Fruit fly (Drosophila melanogaster): ENCODE data around the gene CG4615.

The CG4615 gene

DNA sequence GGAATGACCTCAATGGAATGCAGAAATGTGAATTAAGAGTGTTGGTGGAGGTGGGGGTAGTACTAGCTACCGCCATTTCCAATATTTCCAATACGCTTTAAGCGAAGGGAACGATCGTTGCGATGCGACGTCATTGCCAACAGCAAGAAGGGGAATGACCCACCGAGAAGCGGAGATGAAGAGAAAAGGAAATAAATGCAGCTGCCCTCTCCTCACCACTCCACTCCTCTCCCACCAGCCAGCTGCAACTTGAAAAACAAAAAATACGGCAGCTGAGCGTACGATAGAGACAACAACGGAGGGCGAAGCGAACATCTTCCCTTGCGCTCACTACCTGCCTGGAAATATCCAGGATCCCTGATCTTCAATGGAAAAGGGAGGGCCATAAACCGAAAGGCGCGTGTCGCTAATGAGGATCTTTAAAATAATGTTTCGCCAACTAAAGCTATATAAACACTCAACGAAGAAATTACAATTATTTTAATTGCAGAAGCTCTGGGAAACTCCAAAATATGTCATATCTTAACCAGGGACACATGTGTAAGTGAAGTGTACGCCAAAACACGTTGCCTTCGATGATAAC lies 6.1 kb downstream of the CG4615 start:
- TF ChIP-seq cnc (optimal IDR thresholded peaks at IDR 0.05) (no peak), ovo (GFP tag; optimal IDR thresholded peaks at IDR 0.05) (no peak), tj (GFP tag; optimal IDR thresholded peaks at IDR 0.05) (no peak), CG7101 (tag; optimal IDR thresholded peaks at IDR 0.05) (no peak), pad (GFP tag; optimal IDR thresholded peaks at IDR 0.05) (no peak), CG7045 (GFP tag; optimal IDR thresholded peaks at IDR 0.05) (no peak), CG33017 (tag; optimal IDR thresholded peaks at IDR 0.05) (no peak)

DNA sequence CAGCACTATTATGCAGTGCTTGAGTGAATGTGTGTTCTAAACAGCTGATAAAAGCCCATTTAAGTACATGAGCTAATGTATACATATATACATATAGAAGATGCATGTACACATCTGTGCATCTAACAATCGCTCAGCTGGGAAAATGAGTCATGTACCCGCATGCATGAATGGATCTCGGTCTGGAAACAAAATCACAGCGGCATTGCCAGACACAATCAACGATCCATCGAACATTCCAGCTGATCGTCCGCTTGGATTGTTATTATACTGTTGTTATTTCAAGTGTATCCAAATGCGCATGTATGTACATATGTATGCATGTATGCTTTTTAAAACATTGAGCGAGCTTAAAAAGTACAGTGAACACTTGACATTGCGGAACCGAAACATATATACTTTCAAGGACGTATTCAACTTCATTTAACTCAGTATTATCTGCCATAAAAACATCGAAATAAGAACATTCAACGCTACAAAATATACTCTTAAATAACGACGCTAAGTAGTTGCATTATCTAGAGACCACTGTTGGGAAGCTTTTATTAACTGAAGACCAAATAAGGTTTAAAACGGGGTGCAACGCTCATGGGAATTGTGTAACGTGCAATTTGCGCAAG lies 6.7 kb downstream of the CG4615 start:
- TF ChIP-seq tj (GFP tag; optimal IDR thresholded peaks at IDR 0.05) (peak; percentile 63), pad (GFP tag; optimal IDR thresholded peaks at IDR 0.05) (peak; percentile 79), CG1620 (GFP tag; optimal IDR thresholded peaks at IDR 0.05) (peak; percentile 93), CG12768 (GFP tag; optimal IDR thresholded peaks at IDR 0.05) (peak; percentile 85), CG33017 (tag; optimal IDR thresholded peaks at IDR 0.05) (peak; percentile 93), CG7045 (GFP tag; optimal IDR thresholded peaks at IDR 0.05) (peak; percentile 83), CG5204 (GFP tag; optimal IDR thresholded peaks at IDR 0.05) (peak; percentile 83), Mnt (GFP tag; optimal IDR thresholded peaks at IDR 0.05) (peak; percentile 52), toe (GFP tag; optimal IDR thresholded peaks at IDR 0.05) (peak; percentile 75), Crg-1 (GFP tag; optimal IDR thresholded peaks at IDR 0.05) (peak; percentile 80), CG14711 (tag; optimal IDR thresholded peaks at IDR 0.05) (peak; percentile 87), Hr96 (GFP tag; optimal IDR thresholded peaks at IDR 0.05) (no peak), CG7101 (tag; optimal IDR thresholded peaks at IDR 0.05) (peak; percentile 90), cnc (optimal IDR thresholded peaks at IDR 0.05) (no peak), CG11617 (GFP tag; optimal IDR thresholded peaks at IDR 0.05) (peak; percentile 70), kay (GFP tag; ENCODE audit: borderline replicate concordance) (peak; percentile 92), cic (GFP tag; optimal IDR thresholded peaks at IDR 0.05) (peak; percentile 64), ovo (GFP tag; optimal IDR thresholded peaks at IDR 0.05) (peak; percentile 42), Clk (GFP tag; optimal IDR thresholded peaks at IDR 0.05) (peak; percentile 42), bab1 (GFP tag; optimal IDR thresholded peaks at IDR 0.05) (peak; percentile 98)

DNA sequence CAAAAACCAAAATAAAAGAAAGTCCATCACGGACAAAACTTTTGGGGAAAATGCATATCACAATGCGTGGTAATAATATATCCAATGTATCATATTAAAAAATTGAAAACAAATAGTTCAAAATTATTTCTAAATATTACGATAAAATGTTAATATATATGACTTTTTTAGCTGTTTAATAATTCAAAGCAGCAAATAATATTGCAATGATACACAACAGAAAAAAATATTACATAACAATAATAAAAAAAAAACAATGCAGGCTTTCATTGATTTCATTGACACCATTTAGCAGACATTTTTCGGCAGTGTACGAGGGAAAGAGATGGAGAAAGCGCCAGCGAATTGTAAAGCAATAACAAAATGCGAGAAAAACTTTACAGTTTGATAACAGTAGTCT lies 7.2 kb downstream of the CG4615 start:
- TF ChIP-seq CG5204 (GFP tag; optimal IDR thresholded peaks at IDR 0.05) (no peak), CG11617 (GFP tag; optimal IDR thresholded peaks at IDR 0.05) (no peak), ovo (GFP tag; optimal IDR thresholded peaks at IDR 0.05) (no peak), CG33017 (tag; optimal IDR thresholded peaks at IDR 0.05) (no peak), tj (GFP tag; optimal IDR thresholded peaks at IDR 0.05) (no peak), Clk (GFP tag; optimal IDR thresholded peaks at IDR 0.05) (no peak), Mnt (GFP tag; optimal IDR thresholded peaks at IDR 0.05) (no peak), CG1620 (GFP tag; optimal IDR thresholded peaks at IDR 0.05) (no peak), Hr96 (GFP tag; optimal IDR thresholded peaks at IDR 0.05) (no peak)

DNA sequence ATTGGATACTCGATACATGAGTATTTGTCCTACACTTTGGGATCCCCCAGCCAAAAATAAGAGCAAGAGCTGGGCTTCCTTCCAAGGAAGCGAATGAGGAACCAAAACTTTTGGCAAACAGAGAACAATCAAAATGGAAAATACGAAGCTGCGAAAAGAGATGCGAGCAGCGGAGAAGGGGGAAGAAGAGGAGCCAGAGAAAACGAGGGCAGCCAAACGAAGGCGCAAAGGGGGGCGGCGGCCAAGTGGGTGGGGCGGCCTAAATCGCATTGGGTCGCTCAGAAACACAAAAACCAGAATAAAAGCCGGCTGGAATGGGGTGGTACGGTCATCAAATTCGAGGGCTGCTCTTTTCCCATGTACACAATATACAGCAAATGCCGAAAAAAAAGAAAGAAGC lies 7.9 kb downstream of the CG4615 start:
- TF ChIP-seq bab1 (GFP tag; optimal IDR thresholded peaks at IDR 0.05) = no peak
- no peak for TF ChIP-seq Clk (GFP tag; optimal IDR thresholded peaks at IDR 0.05)
- TF ChIP-seq Hr96 (GFP tag; optimal IDR thresholded peaks at IDR 0.05) = no peak
- no peak for TF ChIP-seq Mnt (GFP tag; optimal IDR thresholded peaks at IDR 0.05)
- TF ChIP-seq tj (GFP tag; optimal IDR thresholded peaks at IDR 0.05) = no peak
- TF ChIP-seq cnc (optimal IDR thresholded peaks at IDR 0.05) = no peak
- TF ChIP-seq kay (GFP tag; ENCODE audit: borderline replicate concordance) = no peak
- TF ChIP-seq CG1620 (GFP tag; optimal IDR thresholded peaks at IDR 0.05) = no peak
- no peak for TF ChIP-seq Crg-1 (GFP tag; optimal IDR thresholded peaks at IDR 0.05)
- TF ChIP-seq CG7101 (tag; optimal IDR thresholded peaks at IDR 0.05) = no peak
- TF ChIP-seq toe (GFP tag; optimal IDR thresholded peaks at IDR 0.05) = no peak
- TF ChIP-seq CG11617 (GFP tag; optimal IDR thresholded peaks at IDR 0.05) = no peak

DNA sequence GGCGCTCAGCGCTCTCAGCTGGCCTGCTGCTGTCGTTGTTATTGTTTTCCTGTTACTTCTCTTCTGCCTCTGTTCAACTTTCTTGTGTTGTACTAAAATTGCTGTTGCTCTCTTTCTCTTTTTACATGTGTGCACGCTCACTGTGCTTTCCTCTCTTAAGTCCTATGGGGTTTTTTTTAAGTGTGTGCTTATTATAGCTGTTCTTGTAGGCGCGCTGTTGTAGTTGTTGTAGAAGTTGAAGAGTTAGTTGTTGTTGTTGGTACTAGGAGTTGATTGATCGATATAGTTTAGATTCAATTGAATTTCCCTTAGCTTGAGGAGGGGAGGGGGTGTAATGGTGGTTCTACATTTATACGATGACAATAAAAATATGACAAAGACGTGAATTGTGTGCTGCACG lies 10.2 kb downstream of the CG4615 start:
- TF ChIP-seq Crg-1 (GFP tag; optimal IDR thresholded peaks at IDR 0.05) (no peak), ovo (GFP tag; optimal IDR thresholded peaks at IDR 0.05) (no peak), cnc (optimal IDR thresholded peaks at IDR 0.05) (no peak), CG7101 (tag; optimal IDR thresholded peaks at IDR 0.05) (no peak), kay (GFP tag; ENCODE audit: borderline replicate concordance) (no peak), CG7045 (GFP tag; optimal IDR thresholded peaks at IDR 0.05) (no peak), CG12768 (GFP tag; optimal IDR thresholded peaks at IDR 0.05) (no peak), Mnt (GFP tag; optimal IDR thresholded peaks at IDR 0.05) (no peak), CG5204 (GFP tag; optimal IDR thresholded peaks at IDR 0.05) (no peak), toe (GFP tag; optimal IDR thresholded peaks at IDR 0.05) (no peak), tj (GFP tag; optimal IDR thresholded peaks at IDR 0.05) (no peak), Hr96 (GFP tag; optimal IDR thresholded peaks at IDR 0.05) (no peak), Clk (GFP tag; optimal IDR thresholded peaks at IDR 0.05) (no peak), CG14711 (tag; optimal IDR thresholded peaks at IDR 0.05) (no peak), pad (GFP tag; optimal IDR thresholded peaks at IDR 0.05) (no peak), bab1 (GFP tag; optimal IDR thresholded peaks at IDR 0.05) (no peak)

DNA sequence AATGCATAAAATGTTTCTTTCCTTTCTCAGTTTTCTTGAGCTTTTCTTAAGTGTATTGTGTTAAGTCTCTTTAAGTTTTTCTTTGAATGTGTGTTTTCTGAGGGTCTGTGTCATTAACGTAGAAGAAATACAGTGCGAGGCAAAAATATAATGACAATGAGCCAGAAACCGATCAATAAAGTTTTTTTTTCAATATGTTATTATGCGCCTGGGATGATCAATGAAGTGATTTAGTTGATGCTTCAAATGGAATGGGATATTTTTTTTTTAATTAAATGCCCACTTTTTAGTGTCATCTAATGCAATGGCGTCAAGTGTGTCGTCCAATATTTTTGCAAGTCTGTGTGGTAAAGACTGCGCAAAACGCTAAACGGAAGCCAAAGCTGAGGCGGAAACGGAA lies 15.6 kb downstream of the CG4615 start:
- TF ChIP-seq bab1 (GFP tag; optimal IDR thresholded peaks at IDR 0.05) (peak; percentile 32), CG5204 (GFP tag; optimal IDR thresholded peaks at IDR 0.05) (peak; percentile 22), CG33017 (tag; optimal IDR thresholded peaks at IDR 0.05) (peak; percentile 45), CG11617 (GFP tag; optimal IDR thresholded peaks at IDR 0.05) (no peak), CG14711 (tag; optimal IDR thresholded peaks at IDR 0.05) (peak; percentile 57), kay (GFP tag; ENCODE audit: borderline replicate concordance) (no peak)

Measured in whole organism, adult.